Fruit fly (Drosophila melanogaster) whole organism, embryonic: ENCODE measurements around the gene CG33127.

Experiments used
- Antp ChIP-seq: fragments of 200-800 bp; sonication (Bioruptor generic); optimal IDR thresholded peaks from 3 replicates; lab custom pipeline; 2016; ENCODE audit warnings: missing biosample characterization, missing genetic modification characterization
- Atf6 ChIP-seq: fragments of 200-800 bp; sonication (Bioruptor generic); IDR thresholded peaks from 2 replicates; pipeline ENCODE4 v1.3.6; 2022; ENCODE audit warnings: missing biosample characterization, missing genetic modification characterization
- C15 ChIP-seq: fragments of 200-800 bp; sonication (Bioruptor generic); IDR thresholded peaks from 3 replicates; pipeline ENCODE4 v1.3.6; 2022; ENCODE audit warnings: missing biosample characterization, missing genetic modification characterization
- CG11695 ChIP-seq: fragments of 200-800 bp; sonication (Bioruptor generic); IDR thresholded peaks from 3 replicates; pipeline ENCODE4 v1.3.6; 2022; ENCODE audit warnings: missing biosample characterization, missing genetic modification characterization
- CG12155 ChIP-seq: fragments of 200-800 bp; sonication (Bioruptor generic); optimal IDR thresholded peaks from 3 replicates; lab custom pipeline; 2016; ENCODE audit warnings: missing biosample characterization, missing genetic modification characterization
- CG12659 ChIP-seq: fragments of 200-800 bp; sonication (Bioruptor generic); optimal IDR thresholded peaks from 3 replicates; lab custom pipeline; 2017; ENCODE audit warnings: mild to moderate bottlenecking, missing biosample characterization, missing genetic modification reagents, missing genetic modification characterization
- CG14965 ChIP-seq: fragments of 200-800 bp; sonication (Bioruptor generic); optimal IDR thresholded peaks from 2 replicates; lab custom pipeline; 2016; ENCODE audit warnings: missing biosample characterization, missing genetic modification characterization, borderline replicate concordance
- CG18476 ChIP-seq: fragments of 200-800 bp; sonication (Bioruptor generic); optimal IDR thresholded peaks from 2 replicates; lab custom pipeline; 2016; ENCODE audit warnings: missing biosample characterization, mild to moderate bottlenecking, missing genetic modification characterization
- CG2129 ChIP-seq: fragments of 200-800 bp; sonication (Bioruptor generic); IDR thresholded peaks from 2 replicates; pipeline ENCODE4 v1.3.6; 2022; ENCODE audit warnings: missing biosample characterization, missing genetic modification characterization; ENCODE audit not compliant: partially characterized antibody
- CG31441 ChIP-seq: fragments of 200-800 bp; sonication (Bioruptor generic); IDR thresholded peaks from 2 replicates; pipeline ENCODE4 v1.3.6; 2022; ENCODE audit warnings: missing biosample characterization, missing genetic modification characterization
- CG3281 ChIP-seq: fragments of 200-800 bp; sonication (Bioruptor generic); optimal IDR thresholded peaks from 3 replicates; lab custom pipeline; 2017; ENCODE audit warnings: missing biosample characterization, mild to moderate bottlenecking, missing genetic modification characterization
- CG3838 ChIP-seq: fragments of 200-800 bp; sonication (Bioruptor generic); optimal IDR thresholded peaks from 3 replicates; lab custom pipeline; 2016; ENCODE audit warnings: missing biosample characterization, missing genetic modification characterization
- CG7372 ChIP-seq: fragments of 200-800 bp; sonication (Bioruptor generic); IDR thresholded peaks from 2 replicates; pipeline ENCODE4 v1.3.6; 2022; ENCODE audit warnings: missing biosample characterization, missing genetic modification characterization
- CG8924 ChIP-seq: fragments of 200-800 bp; optimal IDR thresholded peaks from 3 replicates; lab custom pipeline; 2019; ENCODE audit warnings: missing biosample characterization, mild to moderate bottlenecking, missing genetic modification characterization, moderate library complexity
- CHES-1-like ChIP-seq: fragments of 200-800 bp; sonication (Bioruptor generic); optimal IDR thresholded peaks from 2 replicates; lab custom pipeline; 2016; ENCODE audit warnings: missing biosample characterization, missing genetic modification characterization
- CoRest ChIP-seq: fragments of 200-800 bp; sonication (Bioruptor generic); optimal IDR thresholded peaks from 3 replicates; lab custom pipeline; 2018; ENCODE audit warnings: missing biosample characterization, mild to moderate bottlenecking, missing genetic modification characterization, moderate library complexity
- D19B ChIP-seq: fragments of 200-800 bp; sonication (Bioruptor generic); optimal IDR thresholded peaks from 2 replicates; lab custom pipeline; 2017; ENCODE audit warnings: missing biosample characterization, mild to moderate bottlenecking, missing genetic modification characterization
- Ets65A ChIP-seq: fragments of 200-800 bp; sonication (Bioruptor generic); peaks from one replicate; lab custom pipeline; 2016; ENCODE audit warnings: missing biosample characterization, missing genetic modification characterization
- Fer3 ChIP-seq: fragments of 200-800 bp; sonication (Bioruptor generic); optimal IDR thresholded peaks from 2 replicates; lab custom pipeline; 2018; ENCODE audit warnings: missing biosample characterization, mild to moderate bottlenecking, missing genetic modification characterization, moderate library complexity
- Gsc ChIP-seq: fragments of 200-800 bp; sonication (Bioruptor generic); IDR thresholded peaks from 2 replicates; pipeline ENCODE4 v1.3.6; 2022; ENCODE audit warnings: missing biosample characterization, missing genetic modification characterization
- HHEX ChIP-seq: fragments of 200-800 bp; sonication (Bioruptor generic); optimal IDR thresholded peaks from 3 replicates; lab custom pipeline; 2017; ENCODE audit warnings: missing biosample characterization, mild to moderate bottlenecking, missing genetic modification characterization, missing genetic modification reagents
- Hr3 ChIP-seq: fragments of 200-800 bp; sonication (Bioruptor generic); optimal IDR thresholded peaks from 3 replicates; lab custom pipeline; 2016; ENCODE audit warnings: missing biosample characterization, missing genetic modification characterization
- Jarid2 ChIP-seq: fragments of 200-800 bp; sonication (Bioruptor generic); optimal IDR thresholded peaks from 3 replicates; lab custom pipeline; 2017; ENCODE audit warnings: mild to moderate bottlenecking, missing biosample characterization, missing genetic modification reagents, missing genetic modification characterization
- Lim3 ChIP-seq: fragments of 200-800 bp; sonication (Bioruptor generic); IDR thresholded peaks from 2 replicates; pipeline ENCODE4 v1.3.6; 2022; ENCODE audit warnings: missing biosample characterization, missing genetic modification characterization
- Mrtf ChIP-seq: fragments of 200-800 bp; sonication (Bioruptor generic); IDR thresholded peaks from 3 replicates; pipeline ENCODE4 v1.3.6; 2022; ENCODE audit warnings: missing biosample characterization, missing genetic modification characterization
- NC2α ChIP-seq: fragments of 200-800 bp; sonication (Bioruptor generic); optimal IDR thresholded peaks from 2 replicates; lab custom pipeline; 2016; ENCODE audit warnings: missing biosample characterization, missing genetic modification characterization
- Nf-YB ChIP-seq: fragments of 200-800 bp; sonication (Bioruptor generic); optimal IDR thresholded peaks from 3 replicates; lab custom pipeline; 2019; ENCODE audit warnings: missing biosample characterization, mild to moderate bottlenecking, missing genetic modification characterization, moderate library complexity
- Rx ChIP-seq: fragments of 200-800 bp; sonication (Bioruptor generic); IDR thresholded peaks from 2 replicates; pipeline ENCODE4 v1.3.6; 2022; ENCODE audit warnings: missing biosample characterization, missing genetic modification characterization
- Sry-δ ChIP-seq: fragments of 200-800 bp; sonication (Bioruptor generic); optimal IDR thresholded peaks from 2 replicates; lab custom pipeline; 2016; ENCODE audit warnings: missing biosample characterization, missing genetic modification characterization
- abd-A ChIP-seq: fragments of 200-800 bp; sonication (Bioruptor generic); optimal IDR thresholded peaks from 3 replicates; lab custom pipeline; 2019; ENCODE audit warnings: missing biosample characterization, mild to moderate bottlenecking, missing genetic modification characterization, moderate library complexity
- cas ChIP-seq: fragments of 200-800 bp; sonication (Bioruptor generic); IDR thresholded peaks from 2 replicates; pipeline ENCODE4 v1.3.6; 2022; ENCODE audit warnings: missing biosample characterization, missing genetic modification characterization
- ci ChIP-seq: fragments of 200-800 bp; sonication (Bioruptor generic); IDR thresholded peaks from 3 replicates; pipeline ENCODE4 v1.3.6; 2022; ENCODE audit warnings: missing biosample characterization, missing genetic modification characterization
- corto ChIP-seq: fragments of 200-800 bp; sonication (Bioruptor generic); optimal IDR thresholded peaks from 2 replicates; lab custom pipeline; 2016; ENCODE audit warnings: missing biosample characterization, mild to moderate bottlenecking, missing genetic modification characterization, moderate library complexity
- crc ChIP-seq: fragments of 200-800 bp; sonication (Bioruptor generic); optimal IDR thresholded peaks from 2 replicates; lab custom pipeline; 2016; ENCODE audit warnings: missing biosample characterization, missing genetic modification characterization
- croc ChIP-seq: fragments of 200-800 bp; sonication (Bioruptor generic); conservative IDR thresholded peaks from 3 replicates; pipeline ENCODE4 v1.3.6; 2022; ENCODE audit warnings: missing biosample characterization, missing genetic modification characterization
- crol ChIP-seq: fragments of 200-800 bp; sonication (Bioruptor generic); IDR thresholded peaks from 2 replicates; pipeline ENCODE4 v1.3.6; 2022; ENCODE audit warnings: missing biosample characterization, missing genetic modification characterization
- dati ChIP-seq: fragments of 200-800 bp; sonication (Bioruptor generic); IDR thresholded peaks from 2 replicates; pipeline ENCODE4 v1.3.6; 2022; ENCODE audit warnings: missing biosample characterization, missing genetic modification characterization
- fd64A ChIP-seq: fragments of 200-800 bp; sonication (Bioruptor generic); optimal IDR thresholded peaks from 3 replicates; lab custom pipeline; 2018; ENCODE audit warnings: missing biosample characterization, mild to moderate bottlenecking, missing genetic modification characterization
- fd96Cb ChIP-seq: fragments of 200-800 bp; sonication (Bioruptor generic); optimal IDR thresholded peaks from 2 replicates; lab custom pipeline; 2018; ENCODE audit warnings: missing biosample characterization, mild to moderate bottlenecking, missing genetic modification characterization, moderate library complexity
- gem ChIP-seq: fragments of 200-800 bp; sonication (Bioruptor generic); optimal IDR thresholded peaks from 2 replicates; lab custom pipeline; 2019; ENCODE audit warnings: missing biosample characterization, mild to moderate bottlenecking, missing genetic modification characterization, moderate library complexity
- gfzf ChIP-seq: fragments of 200-800 bp; sonication (Bioruptor generic); optimal IDR thresholded peaks from 2 replicates; lab custom pipeline; 2016; ENCODE audit warnings: missing biosample characterization, mild to moderate bottlenecking, missing genetic modification characterization, moderate library complexity
- gro ChIP-seq: fragments of 200-800 bp; sonication (Bioruptor generic); optimal IDR thresholded peaks from 2 replicates; lab custom pipeline; 2016; ENCODE audit warnings: missing biosample characterization, missing genetic modification characterization
- her ChIP-seq: fragments of 200-800 bp; sonication (Bioruptor generic); optimal IDR thresholded peaks from 2 replicates; lab custom pipeline; 2016; ENCODE audit warnings: missing biosample characterization, missing genetic modification characterization
- insv ChIP-seq, 2 experiments: fragments of 200-800 bp; sonication (Bioruptor generic); optimal IDR thresholded peaks; 3 replicates each; lab custom pipeline; 2016 to 2018; ENCODE audit warnings: missing biosample characterization in 2 of 2, missing genetic modification characterization in 2 of 2
- jing ChIP-seq: fragments of 200-800 bp; sonication (Bioruptor generic); optimal IDR thresholded peaks from 2 replicates; lab custom pipeline; 2018; ENCODE audit warnings: missing biosample characterization, mild to moderate bottlenecking, missing genetic modification characterization
- lab ChIP-seq: fragments of 200-800 bp; sonication (Bioruptor generic); optimal IDR thresholded peaks from 3 replicates; lab custom pipeline; 2017; ENCODE audit warnings: missing biosample characterization, missing genetic modification characterization, mild to moderate bottlenecking, moderate library complexity, missing genetic modification reagents
- mirr ChIP-seq: fragments of 200-800 bp; sonication (Bioruptor generic); optimal IDR thresholded peaks from 3 replicates; lab custom pipeline; 2018; ENCODE audit warnings: missing biosample characterization, mild to moderate bottlenecking, missing genetic modification characterization
- sens-2 ChIP-seq: fragments of 200-800 bp; sonication (Bioruptor generic); IDR thresholded peaks from 2 replicates; pipeline ENCODE4 v1.3.6; 2022; ENCODE audit warnings: missing biosample characterization, missing genetic modification characterization
- sna ChIP-seq: fragments of 200-800 bp; sonication (Bioruptor generic); IDR thresholded peaks from 2 replicates; pipeline ENCODE4 v1.3.6; 2022; ENCODE audit warnings: missing biosample characterization, missing genetic modification characterization; ENCODE audit not compliant: partially characterized antibody
- z ChIP-seq: fragments of 200-800 bp; sonication (Bioruptor generic); IDR thresholded peaks from 3 replicates; pipeline ENCODE4 v1.3.6; 2022; ENCODE audit warnings: missing biosample characterization, missing genetic modification characterization
- zfh2 ChIP-seq: fragments of 200-800 bp; sonication (Bioruptor generic); optimal IDR thresholded peaks from 2 replicates; lab custom pipeline; 2016; ENCODE audit warnings: missing biosample characterization, missing genetic modification characterization

CG33127 gene

DNA sequence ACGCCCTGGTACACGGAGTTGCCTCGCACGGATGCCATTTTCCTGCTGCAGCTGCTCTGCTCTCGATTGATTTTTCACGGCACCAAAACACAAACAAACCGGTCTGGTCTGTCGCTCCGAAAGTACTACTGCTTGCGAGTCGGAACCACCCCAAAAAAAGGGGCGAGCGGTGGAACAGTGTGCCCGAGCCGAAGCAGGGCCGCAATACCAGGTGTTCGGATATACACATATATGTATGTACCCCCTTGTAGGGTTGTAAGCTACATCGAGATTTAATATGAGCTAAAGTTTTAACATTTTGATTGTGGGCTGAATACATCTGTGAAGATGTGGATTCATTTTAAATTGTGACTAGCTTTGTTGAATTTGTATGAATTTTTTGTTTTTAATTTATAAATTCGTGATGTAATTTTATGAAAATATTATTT, 36.3 kb upstream of the CG33127 start (continued):
- TF ChIP-seq CG18476 (GFP tag; lab: Kevin White, UChicago) (peak; percentile 49), lab (GFP tag; lab: Kevin White, UChicago) (no peak), Jarid2 (GFP tag; lab: Kevin White, UChicago) (peak; percentile 92), Fer3 (tag; lab: Kevin White, UChicago) (peak; percentile 45), D19B (no peak), gfzf (peak; percentile 85), abd-A (tag; lab: Kevin White, UChicago) (peak; percentile 5), CG8924 (tag; lab: Kevin White, UChicago) (peak; percentile 63), Rx (GFP tag; lab: Robert Waterston, UW) (no peak), Nf-YB (GFP tag; lab: Kevin White, UChicago) (peak; percentile 44), mirr (GFP tag; lab: Kevin White, UChicago) (peak; percentile 49), CoRest (tag; lab: Kevin White, UChicago) (peak; percentile 64), fd96Cb (tag; lab: Kevin White, UChicago) (peak; percentile 22), Atf6 (GFP tag; lab: Robert Waterston, UW) (no peak; the same call in none of the 2 replicates), CG2129 (GFP tag; lab: Robert Waterston, UW) (no peak), Mrtf (GFP tag; lab: Robert Waterston, UW) (no peak), C15 (GFP tag; lab: Robert Waterston, UW) (no peak), z (GFP tag; lab: Robert Waterston, UW) (0 out of 3 replicates have a peak, but pooled peaks have one; percentile 24), Lim3 (no peak), insv (GFP tag; optimal IDR thresholded peaks at IDR 0.05; lab: Kevin White, UChicago) (no peak), CG3838 (GFP tag; lab: Kevin White, UChicago) (no peak), NC2α (GFP tag; lab: Kevin White, UChicago) (peak; percentile 5), gro (GFP tag; lab: Kevin White, UChicago) (peak; percentile 59), CG12659 (peak; percentile 80), fd64A (peak; percentile 16), CG31441 (GFP tag; lab: Robert Waterston, UW) (no peak; the same call in 1 of the 2 replicates), CG12155 (GFP tag; lab: Kevin White, UChicago) (peak; percentile 34), sens-2 (GFP tag; lab: Robert Waterston, UW) (0 out of 2 replicates have a peak, but pooled peaks have one; percentile 33), croc (GFP tag; lab: Robert Waterston, UW) (no peak), crol (GFP tag; lab: Robert Waterston, UW) (peak; percentile 52; the same call in 1 of the 2 replicates), Sry-δ (GFP tag; lab: Kevin White, UChicago) (peak; percentile 54), CG14965 (no peak), corto (GFP tag; lab: Kevin White, UChicago) (no peak), CHES-1-like (peak; percentile 62), CG7372 (GFP tag; lab: Robert Waterston, UW) (peak; percentile 18; the same call in 1 of the 2 replicates), dati (GFP tag; lab: Robert Waterston, UW) (no peak), crc (no peak)

DNA sequence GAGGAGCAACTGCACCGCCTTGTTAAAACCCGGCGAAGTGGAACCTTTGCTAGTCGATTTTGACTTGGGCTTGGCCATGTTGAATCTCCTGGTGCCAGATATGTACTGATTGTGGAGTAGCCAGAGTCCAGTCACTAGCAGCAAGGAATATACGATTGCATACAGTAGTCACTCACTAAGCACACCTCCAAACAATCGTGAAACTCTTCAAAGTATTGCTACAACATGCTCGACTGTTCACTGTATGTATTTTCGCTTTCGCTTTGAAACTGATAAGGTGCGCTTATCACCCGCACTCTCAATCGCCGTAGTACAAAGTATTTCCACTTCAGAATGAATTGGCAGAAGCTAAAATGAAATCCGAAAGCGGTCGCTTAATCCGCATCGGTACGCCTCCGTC, 35.5 kb upstream of the CG33127 start:
- TF ChIP-seq Gsc (GFP tag; lab: Robert Waterston, UW) (no peak), jing (no peak), crol (GFP tag; lab: Robert Waterston, UW) (0 out of 2 replicates have a peak, but pooled peaks have one; percentile 11), HHEX (GFP tag; lab: Kevin White, UChicago) (peak; percentile 47), CG7372 (GFP tag; lab: Robert Waterston, UW) (0 out of 2 replicates have a peak, but pooled peaks have one; percentile 34), Hr3 (GFP tag; lab: Kevin White, UChicago) (peak; percentile 26), Antp (GFP tag; lab: Kevin White, UChicago) (peak; percentile 86), ci (GFP tag; lab: Robert Waterston, UW) (peak; percentile 78), her (GFP tag; lab: Kevin White, UChicago) (peak; percentile 87), CG3281 (peak; percentile 67), sna (GFP tag; lab: Robert Waterston, UW) (no peak), zfh2 (peak; percentile 62), gem (tag; lab: Kevin White, UChicago) (peak; percentile 51), cas (GFP tag; lab: Robert Waterston, UW) (peak; percentile 58; the same call in 1 of the 2 replicates), CG11695 (GFP tag; lab: Robert Waterston, UW) (peak; percentile 62; the same call in 1 of the 3 replicates), Ets65A (GFP tag; lab: Kevin White, UChicago) (peak; percentile 69)
